Fruit fly (Drosophila melanogaster) whole organism, prepupa: ENCODE measurements around the gene Smr.

Experiments used
- Blimp-1 ChIP-seq: fragments of 200-800 bp; sonication (Bioruptor generic); optimal IDR thresholded peaks from 3 replicates; lab custom pipeline; 2017; ENCODE audit warnings: missing biosample characterization, missing genetic modification characterization, mild to moderate bottlenecking, moderate library complexity, missing genetic modification reagents
- CG10631 ChIP-seq: fragments of 200-800 bp; sonication (Bioruptor generic); optimal IDR thresholded peaks from 2 replicates; lab custom pipeline; 2016; ENCODE audit warnings: missing biosample characterization, missing genetic modification characterization
- CG11294 ChIP-seq: fragments of 200-800 bp; sonication (Bioruptor generic); IDR thresholded peaks from 2 replicates; pipeline ENCODE4 v1.3.6; 2022; ENCODE audit warnings: missing biosample characterization, missing genetic modification characterization
- CG11762 ChIP-seq: fragments of 200-800 bp; sonication (Bioruptor generic); optimal IDR thresholded peaks from 3 replicates; lab custom pipeline; 2016; ENCODE audit warnings: missing biosample characterization, missing genetic modification characterization; ENCODE audit not compliant: insufficient read depth
- CG11902 ChIP-seq: fragments of 200-800 bp; sonication (Bioruptor generic); optimal IDR thresholded peaks from 3 replicates; lab custom pipeline; 2016; ENCODE audit warnings: missing biosample characterization, missing genetic modification characterization
- CG15336 ChIP-seq: fragments of 200-800 bp; sonication (Bioruptor generic); IDR thresholded peaks from 2 replicates; pipeline ENCODE4 v1.3.6; 2022; ENCODE audit warnings: missing biosample characterization, missing genetic modification characterization
- CG1621 ChIP-seq: fragments of 200-800 bp; sonication (Bioruptor generic); optimal IDR thresholded peaks from 3 replicates; lab custom pipeline; 2018; ENCODE audit warnings: missing biosample characterization, mild to moderate bottlenecking, missing genetic modification characterization
- CG16779 ChIP-seq: fragments of 200-800 bp; sonication (Bioruptor generic); optimal IDR thresholded peaks from 3 replicates; lab custom pipeline; 2017; ENCODE audit warnings: missing biosample characterization, mild to moderate bottlenecking, missing genetic modification characterization
- CG31627 ChIP-seq: fragments of 200-800 bp; sonication (Bioruptor generic); optimal IDR thresholded peaks from 3 replicates; lab custom pipeline; 2016; ENCODE audit warnings: missing biosample characterization, missing genetic modification characterization
- CG34406 ChIP-seq: fragments of 200-800 bp; sonication (Bioruptor generic); optimal IDR thresholded peaks from 3 replicates; lab custom pipeline; 2016; ENCODE audit warnings: missing biosample characterization, missing genetic modification characterization
- CG3919 ChIP-seq: fragments of 200-800 bp; sonication (Bioruptor generic); optimal IDR thresholded peaks from 3 replicates; lab custom pipeline; 2016; ENCODE audit warnings: missing biosample characterization, missing genetic modification characterization
- CG6163 ChIP-seq: fragments of 200-800 bp; sonication (Bioruptor generic); IDR thresholded peaks from 3 replicates; pipeline ENCODE4 v1.3.6; 2022; ENCODE audit warnings: missing biosample characterization, missing genetic modification characterization
- CG6276 ChIP-seq: fragments of 200-800 bp; sonication (Bioruptor generic); optimal IDR thresholded peaks from 2 replicates; lab custom pipeline; 2017; ENCODE audit warnings: missing biosample characterization, mild to moderate bottlenecking, missing genetic modification characterization
- CG6792 ChIP-seq: fragments of 200-800 bp; sonication (Bioruptor generic); optimal IDR thresholded peaks from 3 replicates; lab custom pipeline; 2016; ENCODE audit warnings: missing biosample characterization, missing genetic modification characterization
- CG6808 ChIP-seq: fragments of 200-800 bp; sonication (Bioruptor generic); optimal IDR thresholded peaks from 3 replicates; lab custom pipeline; 2017; ENCODE audit warnings: missing biosample characterization, missing genetic modification characterization, mild to moderate bottlenecking, moderate library complexity, missing genetic modification reagents
- CG6854 ChIP-seq: fragments of 200-800 bp; sonication (Bioruptor generic); optimal IDR thresholded peaks from 2 replicates; lab custom pipeline; 2017; ENCODE audit warnings: missing biosample characterization, mild to moderate bottlenecking, missing genetic modification characterization
- CG7368 ChIP-seq: fragments of 200-800 bp; sonication (Bioruptor generic); optimal IDR thresholded peaks from 3 replicates; lab custom pipeline; 2016; ENCODE audit warnings: missing biosample characterization, missing genetic modification characterization
- CG8119 ChIP-seq: fragments of 200-800 bp; sonication (Bioruptor generic); IDR thresholded peaks from 3 replicates; pipeline ENCODE4 v1.3.6; 2022; ENCODE audit warnings: missing biosample characterization, missing genetic modification characterization
- CG8319 ChIP-seq: fragments of 200-800 bp; sonication (Bioruptor generic); optimal IDR thresholded peaks from 3 replicates; lab custom pipeline; 2016; ENCODE audit warnings: missing biosample characterization, missing genetic modification characterization
- CG8632 ChIP-seq: fragments of 200-800 bp; sonication (Bioruptor generic); optimal IDR thresholded peaks from 3 replicates; lab custom pipeline; 2016; ENCODE audit warnings: missing biosample characterization, missing genetic modification characterization
- CG9139 ChIP-seq: fragments of 200-800 bp; sonication (Bioruptor generic); optimal IDR thresholded peaks from 3 replicates; lab custom pipeline; 2017; ENCODE audit warnings: missing biosample characterization, mild to moderate bottlenecking, missing genetic modification characterization
- Eip78C ChIP-seq: fragments of 200-800 bp; sonication (Bioruptor generic); peaks from one replicate; lab custom pipeline; 2016; ENCODE audit warnings: missing biosample characterization, missing genetic modification characterization
- Eip93F ChIP-seq: fragments of 200-800 bp; sonication (Bioruptor generic); optimal IDR thresholded peaks from 2 replicates; lab custom pipeline; 2016; ENCODE audit warnings: missing biosample characterization, mild to moderate bottlenecking, missing genetic modification characterization
- Ets21C ChIP-seq: fragments of 200-800 bp; sonication (Bioruptor generic); optimal IDR thresholded peaks from 3 replicates; lab custom pipeline; 2016; ENCODE audit warnings: missing biosample characterization, missing genetic modification characterization
- Ets96B ChIP-seq: fragments of 200-800 bp; optimal IDR thresholded peaks from 2 replicates; lab custom pipeline; 2019; ENCODE audit warnings: missing biosample characterization, mild to moderate bottlenecking, missing genetic modification characterization, moderate library complexity
- Gug ChIP-seq: fragments of 200-800 bp; sonication (Bioruptor generic); IDR thresholded peaks from 2 replicates; pipeline ENCODE4 v1.3.6; 2022; ENCODE audit warnings: missing biosample characterization, missing genetic modification characterization
- Hr38 ChIP-seq: sonication (Bioruptor generic); optimal IDR thresholded peaks from 2 replicates; lab custom pipeline; 2016; ENCODE audit warnings: missing biosample characterization, missing genetic modification characterization
- Hr4 ChIP-seq: fragments of 200-800 bp; sonication (Bioruptor generic); optimal IDR thresholded peaks from 3 replicates; lab custom pipeline; 2016; ENCODE audit warnings: missing biosample characterization, missing genetic modification characterization
- Lpt ChIP-seq: fragments of 200-800 bp; sonication (Bioruptor generic); optimal IDR thresholded peaks from 3 replicates; lab custom pipeline; 2016; ENCODE audit warnings: missing biosample characterization, missing genetic modification characterization
- Met ChIP-seq: fragments of 200-800 bp; sonication (Bioruptor generic); optimal IDR thresholded peaks from 3 replicates; lab custom pipeline; 2016; ENCODE audit warnings: missing biosample characterization, missing genetic modification characterization
- Smox ChIP-seq: fragments of 200-800 bp; sonication (Bioruptor generic); optimal IDR thresholded peaks from 3 replicates; lab custom pipeline; 2016; ENCODE audit warnings: missing biosample characterization, missing genetic modification characterization
- Sox102F ChIP-seq: fragments of 200-800 bp; sonication (Bioruptor generic); optimal IDR thresholded peaks from 2 replicates; lab custom pipeline; 2016; ENCODE audit warnings: missing biosample characterization, mild to moderate bottlenecking, missing genetic modification characterization
- Sox14 ChIP-seq: fragments of 200-800 bp; sonication (Bioruptor generic); optimal IDR thresholded peaks from 3 replicates; lab custom pipeline; 2016; ENCODE audit warnings: missing biosample characterization, missing genetic modification characterization
- Sox15 ChIP-seq: fragments of 200-800 bp; sonication (Bioruptor generic); optimal IDR thresholded peaks from 3 replicates; lab custom pipeline; 2016; ENCODE audit warnings: missing biosample characterization, missing genetic modification characterization
- achi ChIP-seq: fragments of 200-800 bp; sonication (Bioruptor generic); optimal IDR thresholded peaks from 3 replicates; lab custom pipeline; 2016; ENCODE audit warnings: missing biosample characterization, missing genetic modification characterization
- cyc ChIP-seq: fragments of 200-800 bp; sonication (Bioruptor generic); optimal IDR thresholded peaks from 3 replicates; lab custom pipeline; 2016; ENCODE audit warnings: missing biosample characterization, missing genetic modification characterization
- dac ChIP-seq: fragments of 200-800 bp; sonication (Bioruptor generic); optimal IDR thresholded peaks from 2 replicates; lab custom pipeline; 2017; ENCODE audit warnings: missing biosample characterization, mild to moderate bottlenecking, missing genetic modification characterization
- dsx ChIP-seq: fragments of 200-800 bp; optimal IDR thresholded peaks from 3 replicates; lab custom pipeline; 2019; ENCODE audit warnings: missing biosample characterization, mild to moderate bottlenecking, missing genetic modification characterization, moderate library complexity; ENCODE audit not compliant: poor library complexity, severe bottlenecking
- eg ChIP-seq: fragments of 200-800 bp; sonication (Bioruptor generic); IDR thresholded peaks from 3 replicates; pipeline ENCODE4 v1.3.6; 2022; ENCODE audit warnings: missing biosample characterization, missing genetic modification characterization
- esn ChIP-seq: fragments of 200-800 bp; sonication (Bioruptor generic); optimal IDR thresholded peaks from 2 replicates; lab custom pipeline; 2016; ENCODE audit warnings: missing biosample characterization, mild to moderate bottlenecking, missing genetic modification characterization, moderate library complexity
- fd85E ChIP-seq: fragments of 200-800 bp; sonication (Bioruptor generic); optimal IDR thresholded peaks from 3 replicates; lab custom pipeline; 2016; ENCODE audit warnings: missing biosample characterization, missing genetic modification characterization
- fkh ChIP-seq: fragments of 200-800 bp; sonication (Bioruptor generic); optimal IDR thresholded peaks from 3 replicates; lab custom pipeline; 2017; ENCODE audit warnings: missing biosample characterization, mild to moderate bottlenecking, missing genetic modification characterization, moderate library complexity
- net ChIP-seq: fragments of 200-800 bp; sonication (Bioruptor generic); optimal IDR thresholded peaks from 3 replicates; lab custom pipeline; 2016; ENCODE audit warnings: missing biosample characterization, missing genetic modification characterization
- pdm3 ChIP-seq: fragments of 200-800 bp; sonication (Bioruptor generic); optimal IDR thresholded peaks from 3 replicates; lab custom pipeline; 2016; ENCODE audit warnings: missing biosample characterization, missing genetic modification characterization
- salr ChIP-seq, 2 experiments: fragments of 200-800 bp; sonication (Bioruptor generic); optimal IDR thresholded peaks; 3 replicates each; lab custom pipeline; 2016 to 2018; ENCODE audit warnings: missing biosample characterization in 2 of 2, missing genetic modification characterization in 2 of 2, mild to moderate bottlenecking in 1 of 2
- spab ChIP-seq: fragments of 200-800 bp; sonication (Bioruptor generic); optimal IDR thresholded peaks from 2 replicates; lab custom pipeline; 2017; ENCODE audit warnings: missing biosample characterization, mild to moderate bottlenecking, missing genetic modification characterization, missing genetic modification reagents
- ss ChIP-seq, 2 experiments: fragments of 200-800 bp; sonication (Bioruptor generic); optimal IDR thresholded peaks; 2 replicates in 1 of 2; 3 replicates in 1 of 2; lab custom pipeline; 2017 to 2018; ENCODE audit warnings: mild to moderate bottlenecking in 2 of 2, missing biosample characterization in 2 of 2, missing genetic modification characterization in 2 of 2, moderate library complexity in 1 of 2
- topi ChIP-seq: fragments of 200-800 bp; sonication (Bioruptor generic); optimal IDR thresholded peaks from 3 replicates; lab custom pipeline; 2016; ENCODE audit warnings: missing biosample characterization, missing genetic modification characterization

Gene Smr

dm6 chrX:12755017-12755563, 12.7 kb upstream of the Smr start (continued):
- TF ChIP-seq achi (GFP tag; lab: Kevin White, UChicago): peak; percentile 84
- TF ChIP-seq dsx (GFP tag; lab: Kevin White, UChicago): peak; percentile 84
- peak; percentile 90 for TF ChIP-seq CG8632 (GFP tag; lab: Kevin White, UChicago)
- peak; percentile 85 for TF ChIP-seq CG8319 (GFP tag; lab: Kevin White, UChicago)
- TF ChIP-seq CG31627: peak; percentile 92
- peak; percentile 91 for TF ChIP-seq CG6163 (GFP tag; lab: Robert Waterston, UW)
- peak; percentile 89 for TF ChIP-seq Gug (GFP tag; lab: Robert Waterston, UW)
- peak; percentile 63 for TF ChIP-seq CG11762 (GFP tag; lab: Kevin White, UChicago)
- peak; percentile 88 for TF ChIP-seq Eip93F
- peak; percentile 90 for TF ChIP-seq Sox102F (GFP tag; lab: Kevin White, UChicago)
- TF ChIP-seq Smox (GFP tag; lab: Kevin White, UChicago): peak; percentile 90
- peak; percentile 85 for TF ChIP-seq Sox15 (GFP tag; lab: Kevin White, UChicago)
- peak; percentile 87 for TF ChIP-seq Ets21C (GFP tag; lab: Kevin White, UChicago)
- TF ChIP-seq Hr38: no peak
- peak; percentile 64 to 71 for TF ChIP-seq salr (GFP tag; optimal IDR thresholded peaks at IDR 0.05; lab: Kevin White, UChicago)
- peak; percentile 83 for TF ChIP-seq net (GFP tag; lab: Kevin White, UChicago)
- TF ChIP-seq CG1621: peak; percentile 81

dm6 chrX:12754348-12754733, 11.9 kb upstream of the Smr start:
- TF ChIP-seq CG6163 (GFP tag; lab: Robert Waterston, UW) (peak; percentile 99), CG6854 (GFP tag; lab: Kevin White, UChicago) (peak; percentile 41), CG8119 (peak; percentile 99), cyc (GFP tag; lab: Kevin White, UChicago) (peak; percentile 98), CG6276 (peak; percentile 95), ss (GFP tag; optimal IDR thresholded peaks at IDR 0.05; lab: Kevin White, UChicago) (peak; percentile 95 to 97), CG8632 (GFP tag; lab: Kevin White, UChicago) (peak; percentile 98), Blimp-1 (GFP tag; lab: Kevin White, UChicago) (peak; percentile 81), Eip78C (peak; percentile 99), CG10631 (GFP tag; lab: Kevin White, UChicago) (peak; percentile 99), esn (GFP tag; lab: Kevin White, UChicago) (peak; percentile 97), Ets96B (tag; lab: Kevin White, UChicago) (peak; percentile 98), Sox15 (GFP tag; lab: Kevin White, UChicago) (peak; percentile 98), achi (GFP tag; lab: Kevin White, UChicago) (peak; percentile 98), CG8319 (GFP tag; lab: Kevin White, UChicago) (peak; percentile 98), CG31627 (peak; percentile 97), Hr38 (peak; percentile 38), CG16779 (tag; lab: Kevin White, UChicago) (peak; percentile 92), dac (GFP tag; lab: Kevin White, UChicago) (peak; percentile 95), eg (GFP tag; lab: Robert Waterston, UW) (peak; percentile 99), fkh (GFP tag; lab: Kevin White, UChicago) (no peak), CG15336 (GFP tag; lab: Robert Waterston, UW) (peak; percentile 99), fd85E (GFP tag; lab: Kevin White, UChicago) (peak; percentile 90), CG7368 (GFP tag; lab: Kevin White, UChicago) (peak; percentile 97), pdm3 (peak; percentile 98), Hr4 (GFP tag; lab: Kevin White, UChicago) (peak; percentile 97), CG3919 (GFP tag; lab: Kevin White, UChicago) (peak; percentile 99), CG34406 (GFP tag; lab: Kevin White, UChicago) (peak; percentile 98), Sox14 (GFP tag; lab: Kevin White, UChicago) (peak; percentile 96), Met (GFP tag; lab: Kevin White, UChicago) (peak; percentile 96), spab (GFP tag; lab: Kevin White, UChicago) (peak; percentile 97), CG9139 (GFP tag; lab: Kevin White, UChicago) (peak; percentile 94), CG11902 (GFP tag; lab: Kevin White, UChicago) (peak; percentile 98), Lpt (peak; percentile 94), CG11294 (GFP tag; lab: Robert Waterston, UW) (peak; percentile 99), salr (GFP tag; optimal IDR thresholded peaks at IDR 0.05; lab: Kevin White, UChicago) (peak; percentile 94 to 96), Eip93F (peak; percentile 94), CG1621 (peak; percentile 97), CG6808 (peak; percentile 97), CG6792 (GFP tag; lab: Kevin White, UChicago) (peak; percentile 98), topi (GFP tag; lab: Kevin White, UChicago) (peak; percentile 98)
